Fruit fly (Drosophila melanogaster) S2 (cell line): ENCODE results near the gene ato.

ENCODE experiments used
- CG8478 ChIP-seq: fragments of >200 bp; optimal IDR thresholded peaks from 2 replicates; lab custom pipeline; 2018
- CTCF ChIP-seq, 2 experiments: fragments of >200 bp; optimal IDR thresholded peaks; 2 replicates each; lab custom pipeline; 2018

DNA sequence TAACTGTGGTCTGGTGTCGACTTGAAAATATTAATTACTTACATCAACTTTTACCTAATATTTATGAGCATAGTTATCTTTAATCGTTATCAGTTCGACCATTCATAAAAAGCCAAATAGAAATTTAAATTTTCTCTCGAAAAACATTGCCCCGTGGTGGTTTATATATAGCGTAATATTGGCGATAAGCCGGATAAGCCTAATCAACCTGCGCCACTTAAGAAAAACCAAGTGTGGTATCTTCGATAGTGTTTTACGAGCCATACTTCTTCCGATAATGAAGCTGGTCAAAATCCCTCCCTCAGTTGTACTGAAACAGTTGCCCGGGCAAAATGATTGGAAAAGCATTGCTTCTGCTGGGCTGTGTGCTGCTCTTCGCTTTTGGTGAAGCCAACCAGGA lies 14.2 kb downstream of the ato start, which contains the start of gene CG31463:
- TF ChIP-seq CTCF (optimal IDR thresholded peaks at IDR 0.05; lab: Kevin White, UChicago): no peak
- TF ChIP-seq CG8478 (lab: Kevin White, UChicago): no peak
